Fruit fly (Drosophila melanogaster): ENCODE results near the gene AGO3.

- TF ChIP-seq CG8159 (tag; optimal IDR thresholded peaks at IDR 0.05): no peak
- TF ChIP-seq CG8301 (tag; optimal IDR thresholded peaks at IDR 0.05): no peak
- no peak for TF ChIP-seq CG17806 (tag; optimal IDR thresholded peaks at IDR 0.05)
These were observed 172.0 kb downstream of the AGO3 start, which contains the start of gene CG40298 for dm6 chr3L:23726261-23726879.

Data from whole organism, pupa.